Worm (Caenorhabditis elegans): ENCODE measurements around the gene amt-3.

Gene amt-3

ce11 chrII:8359350-8359749 lies 9.6 kb downstream of the amt-3 start, which contains the start of gene col-77:
Gene col-77, minus strand, starts transcription at chrII:8359381.
- no peak for TF ChIP-seq egl-27 (tag; optimal IDR thresholded peaks at IDR 0.05)
- no peak for TF ChIP-seq unc-55 (GFP tag; optimal IDR thresholded peaks at IDR 0.05)
- TF ChIP-seq fos-1 (tag; optimal IDR thresholded peaks at IDR 0.05) = no peak
- no peak for TF ChIP-seq peb-1 (tag; optimal IDR thresholded peaks at IDR 0.05)
- TF ChIP-seq Y55F3AM.14 (GFP tag; optimal IDR thresholded peaks at IDR 0.05) = no peak
- no peak for TF ChIP-seq alr-1 (tag; optimal IDR thresholded peaks at IDR 0.05)
- TF ChIP-seq nhr-77 (tag; optimal IDR thresholded peaks at IDR 0.05) = no peak
- TF ChIP-seq ama-1 (optimal IDR thresholded peaks at IDR 0.05) = no peak
- TF ChIP-seq snpc-4 (tag; optimal IDR thresholded peaks at IDR 0.05) = no peak
- TF ChIP-seq ceh-16 (tag; optimal IDR thresholded peaks at IDR 0.05) = no peak
- no peak for TF ChIP-seq elt-1 (tag; optimal IDR thresholded peaks at IDR 0.05)
- TF ChIP-seq blmp-1 (tag; optimal IDR thresholded peaks at IDR 0.05; ENCODE audit: insufficient read depth) = no peak
- no peak for TF ChIP-seq mab-5 (tag; optimal IDR thresholded peaks at IDR 0.05)
- no peak for TF ChIP-seq nhr-10 (tag; optimal IDR thresholded peaks at IDR 0.05)
- no peak for TF ChIP-seq ztf-1 (GFP tag; conservative IDR thresholded peaks at IDR 0.05)
- no peak for TF ChIP-seq R02D3.7 (tag; optimal IDR thresholded peaks at IDR 0.05)
- TF ChIP-seq F13H6.1 (tag; optimal IDR thresholded peaks at IDR 0.05) = no peak
- TF ChIP-seq sma-9 (GFP tag; optimal IDR thresholded peaks at IDR 0.05) = no peak
- TF ChIP-seq sma-9 (tag; optimal IDR thresholded peaks at IDR 0.05) = no peak

ce11 chrII:8358466-8358865 lies 10.5 kb downstream of the amt-3 start:
- TF ChIP-seq ztf-11 (tag; optimal IDR thresholded peaks at IDR 0.05) (no peak), lsy-2 (tag; optimal IDR thresholded peaks at IDR 0.05) (no peak), nhr-10 (tag; optimal IDR thresholded peaks at IDR 0.05) (no peak), sma-3 (GFP tag; optimal IDR thresholded peaks at IDR 0.05) (no peak), unc-39 (tag; optimal IDR thresholded peaks at IDR 0.05) (no peak), lin-39 (tag; optimal IDR thresholded peaks at IDR 0.05) (no peak), elt-3 (tag; optimal IDR thresholded peaks at IDR 0.05) (no peak), nhr-237 (tag; optimal IDR thresholded peaks at IDR 0.05) (no peak), aly-2 (tag; optimal IDR thresholded peaks at IDR 0.05) (no peak), dmd-4 (tag; optimal IDR thresholded peaks at IDR 0.05) (no peak), egl-27 (tag; optimal IDR thresholded peaks at IDR 0.05) (no peak), crh-2 (tag; optimal IDR thresholded peaks at IDR 0.05) (no peak)

DNA sequence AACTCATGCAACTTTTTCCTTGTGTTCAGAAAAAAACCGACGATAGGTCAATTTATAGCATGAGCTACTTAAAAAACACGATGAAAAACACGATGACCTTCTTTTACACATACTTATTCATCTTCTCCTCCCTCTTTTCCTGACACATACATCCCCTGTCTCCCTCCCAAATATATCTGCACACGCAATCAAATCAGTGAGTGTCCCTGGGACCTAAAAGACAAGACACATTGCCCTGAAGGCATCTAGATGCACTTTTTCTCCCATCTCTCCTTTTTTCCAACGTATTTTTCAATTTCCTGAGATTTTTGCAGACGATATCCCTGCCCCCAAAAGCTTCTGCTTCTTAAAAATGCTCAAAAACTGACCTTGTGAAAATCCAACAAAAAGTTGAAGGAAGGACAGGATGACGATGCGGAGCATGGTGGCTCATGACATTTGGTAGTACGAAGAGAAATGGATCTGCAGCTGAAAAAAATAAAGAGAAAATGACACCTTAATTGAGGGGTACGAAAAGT lies 14.7 kb downstream of the amt-3 start, which contains the start of gene C26D10.6:
Gene C26D10.6, minus strand, starts transcription at position 468 of the 518 bp plus-strand sequence.
- no peak for TF ChIP-seq F13H6.1 (tag; optimal IDR thresholded peaks at IDR 0.05)
- TF ChIP-seq unc-55 (GFP tag; optimal IDR thresholded peaks at IDR 0.05) = no peak
- TF ChIP-seq nhr-12 (tag; optimal IDR thresholded peaks at IDR 0.05) = no peak
- no peak for TF ChIP-seq alr-1 (tag; optimal IDR thresholded peaks at IDR 0.05)
- TF ChIP-seq R02D3.7 (tag; optimal IDR thresholded peaks at IDR 0.05) = no peak
- TF ChIP-seq nhr-129 (tag; optimal IDR thresholded peaks at IDR 0.05) = no peak
- TF ChIP-seq aly-2 (tag; optimal IDR thresholded peaks at IDR 0.05) = no peak
- no peak for TF ChIP-seq peb-1 (tag; optimal IDR thresholded peaks at IDR 0.05)
- TF ChIP-seq ztf-1 (GFP tag; conservative IDR thresholded peaks at IDR 0.05) = no peak
- no peak for TF ChIP-seq ZK546.5 (tag; optimal IDR thresholded peaks at IDR 0.05)
- no peak for TF ChIP-seq sma-9 (GFP tag; optimal IDR thresholded peaks at IDR 0.05)
- no peak for TF ChIP-seq sma-9 (tag; optimal IDR thresholded peaks at IDR 0.05)
- no peak for TF ChIP-seq Y55F3AM.14 (GFP tag; optimal IDR thresholded peaks at IDR 0.05)
- no peak for TF ChIP-seq snpc-4 (tag; optimal IDR thresholded peaks at IDR 0.05)
- TF ChIP-seq nhr-10 (tag; optimal IDR thresholded peaks at IDR 0.05) = no peak
- TF ChIP-seq mab-5 (tag; optimal IDR thresholded peaks at IDR 0.05) = no peak

- TF ChIP-seq mdl-1 (tag; optimal IDR thresholded peaks at IDR 0.05) (no peak), ceh-82 (tag; optimal IDR thresholded peaks at IDR 0.05) (no peak), ZK546.5 (tag; optimal IDR thresholded peaks at IDR 0.05) (no peak), nhr-21 (tag; optimal IDR thresholded peaks at IDR 0.05) (no peak), nhr-77 (tag; optimal IDR thresholded peaks at IDR 0.05) (no peak), C34F6.9 (tag; optimal IDR thresholded peaks at IDR 0.05) (no peak), nhr-11 (tag; optimal IDR thresholded peaks at IDR 0.05) (no peak), sma-9 (GFP tag; optimal IDR thresholded peaks at IDR 0.05) (no peak), sma-9 (tag; optimal IDR thresholded peaks at IDR 0.05) (no peak), unc-55 (GFP tag; optimal IDR thresholded peaks at IDR 0.05) (no peak)
Observed at ce11 chrII:8353288-8353687, 15.7 kb downstream of the amt-3 start.

Data from whole organism, L2 larva.